Fruit fly (Drosophila melanogaster) Kc167 (cell line): ENCODE results near the gene CG34426.

ENCODE experiments used
- Myc ChIP-seq: fragments of >200 bp; optimal IDR thresholded peaks from 2 replicates; lab custom pipeline; 2017; ENCODE audit warnings: missing external identifiers
- h ChIP-seq: fragments of >200 bp; optimal IDR thresholded peaks from 3 replicates; lab custom pipeline; 2018; ENCODE audit warnings: missing external identifiers
- psq ChIP-seq: fragments of >200 bp; optimal IDR thresholded peaks from 2 replicates; lab custom pipeline; 2017; ENCODE audit warnings: missing external identifiers

DNA sequence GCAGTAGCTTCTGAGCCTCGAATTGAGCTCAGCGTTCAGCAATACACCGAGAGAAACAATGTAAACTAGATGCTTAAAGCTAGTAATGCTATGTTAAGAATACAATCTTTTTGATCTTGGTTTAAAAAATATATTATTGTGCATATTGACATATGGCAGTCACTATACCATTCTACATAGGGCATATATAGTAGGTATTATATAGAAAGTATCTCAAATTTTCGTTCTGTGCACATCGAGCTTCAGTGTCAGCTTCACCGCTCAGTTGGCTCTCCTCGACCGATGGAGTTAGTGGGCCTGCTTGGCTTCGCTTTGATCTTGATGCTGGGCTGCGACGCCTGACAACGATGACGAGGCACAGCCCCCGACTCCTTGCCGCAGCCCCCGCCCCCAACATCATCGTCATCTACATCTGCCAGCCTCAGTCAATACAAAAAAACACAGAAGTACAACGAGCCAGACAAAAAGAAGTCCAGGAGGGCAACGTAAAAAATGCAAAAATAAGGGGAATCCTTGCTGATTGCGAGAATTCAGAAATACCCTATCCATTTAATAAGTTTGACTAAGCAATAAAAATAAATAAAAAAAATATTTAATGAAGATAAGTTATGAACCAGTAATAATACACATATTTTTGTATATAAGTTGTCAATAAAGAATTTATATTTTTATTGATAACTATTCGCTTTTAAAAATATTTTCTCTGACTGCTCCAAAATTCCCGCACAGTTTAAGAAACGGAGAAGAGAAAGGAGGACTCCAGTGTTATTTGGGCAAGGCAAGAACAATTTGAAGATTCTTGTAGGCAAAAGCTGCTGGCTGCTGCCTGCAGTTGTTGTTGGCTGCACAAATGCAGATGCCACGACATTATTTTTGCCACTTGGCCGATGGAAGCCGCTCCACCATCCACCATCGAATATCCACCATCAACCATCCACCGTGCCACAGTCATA lies 19.7 kb downstream of the CG34426 start:
- no peak for TF ChIP-seq Myc (lab: Kevin White, UChicago)
- no peak for TF ChIP-seq h
- TF ChIP-seq psq (lab: Kevin White, UChicago), result no peak
